Fruit fly (Drosophila melanogaster): ENCODE results near the gene Pdss2.

The Pdss2 gene

dm6 chr3L:21007364-21008254 is 20.1 kb upstream of the Pdss2 start (continued):
- no peak for TF ChIP-seq Optix (GFP tag; IDR thresholded peaks at IDR 0.05)
- no peak for TF ChIP-seq CG8290 (GFP tag; optimal IDR thresholded peaks at IDR 0.05)
- TF ChIP-seq CG8290 (tag; optimal IDR thresholded peaks at IDR 0.05) = peak in 1 of 2 experiments; percentile 43
- no peak for TF ChIP-seq Sry-β (GFP tag; optimal IDR thresholded peaks at IDR 0.05)
- no peak for TF ChIP-seq Atf-2 (GFP tag; optimal IDR thresholded peaks at IDR 0.05)
- TF ChIP-seq ase (GFP tag; IDR thresholded peaks at IDR 0.05) = no peak
- TF ChIP-seq kah (GFP tag; optimal IDR thresholded peaks at IDR 0.05) = no peak
- TF ChIP-seq al (GFP tag; IDR thresholded peaks at IDR 0.05) = no peak
- no peak for TF ChIP-seq tin (GFP tag; optimal IDR thresholded peaks at IDR 0.05)
- TF ChIP-seq CG5245 (GFP tag; optimal IDR thresholded peaks at IDR 0.05) = no peak
- no peak for TF ChIP-seq CG1832 (GFP tag; optimal IDR thresholded peaks at IDR 0.05)
- no peak for TF ChIP-seq CG32532 (GFP tag; IDR thresholded peaks at IDR 0.05)
- TF ChIP-seq inv (GFP tag; IDR thresholded peaks at IDR 0.05; ENCODE audit: partially characterized antibody) = no peak
- no peak for TF ChIP-seq stc (GFP tag; IDR thresholded peaks at IDR 0.05)
- TF ChIP-seq ATbp (GFP tag; optimal IDR thresholded peaks at IDR 0.05) = peak; percentile 67
- TF ChIP-seq CG2129 (GFP tag; IDR thresholded peaks at IDR 0.05; ENCODE audit: partially characterized antibody) = no peak
- TF ChIP-seq Dbx (GFP tag; IDR thresholded peaks at IDR 0.05) = no peak
- TF ChIP-seq Vsx1 (GFP tag; optimal IDR thresholded peaks at IDR 0.05) = no peak
- TF ChIP-seq grn (GFP tag; optimal IDR thresholded peaks at IDR 0.05) = peak; percentile 44
- no peak for TF ChIP-seq eyg (GFP tag; optimal IDR thresholded peaks at IDR 0.05)
- TF ChIP-seq Dll (GFP tag; IDR thresholded peaks at IDR 0.05; ENCODE audit: partially characterized antibody) = no peak
- no peak for TF ChIP-seq ttk (GFP tag; IDR thresholded peaks at IDR 0.05)
- TF ChIP-seq dysf (GFP tag; IDR thresholded peaks at IDR 0.05) = no peak
- no peak for TF ChIP-seq CG17186 (GFP tag; optimal IDR thresholded peaks at IDR 0.05)
- TF ChIP-seq gce (GFP tag; IDR thresholded peaks at IDR 0.05) = 0 out of 3 replicates have a peak, but pooled peaks have one; percentile 9
- no peak for TF ChIP-seq B-H2 (GFP tag; optimal IDR thresholded peaks at IDR 0.05)
- peak; percentile 26 for TF ChIP-seq Ets65A (GFP tag)
- TF ChIP-seq p53 (GFP tag; optimal IDR thresholded peaks at IDR 0.05) = no peak
- no peak for TF ChIP-seq CG4328 (GFP tag; optimal IDR thresholded peaks at IDR 0.05)
- TF ChIP-seq Neu2 (GFP tag; optimal IDR thresholded peaks at IDR 0.05; ENCODE audit: borderline replicate concordance) = no peak
- TF ChIP-seq Scr (GFP tag; IDR thresholded peaks at IDR 0.05; ENCODE audit: partially characterized antibody) = no peak
- peak; percentile 22 for TF ChIP-seq Max (GFP tag; optimal IDR thresholded peaks at IDR 0.05)
- no peak for TF ChIP-seq CG31365 (tag; optimal IDR thresholded peaks at IDR 0.05)
- no peak for TF ChIP-seq Hey (tag; optimal IDR thresholded peaks at IDR 0.05)
- TF ChIP-seq esg (GFP tag; conservative IDR thresholded peaks at IDR 0.05) = no peak
- TF ChIP-seq CG17802 (tag; optimal IDR thresholded peaks at IDR 0.05) = no peak
- no peak for TF ChIP-seq corto (GFP tag; optimal IDR thresholded peaks at IDR 0.05)
- no peak for TF ChIP-seq CHES-1-like (GFP tag; optimal IDR thresholded peaks at IDR 0.05)
- TF ChIP-seq Dek (tag; optimal IDR thresholded peaks at IDR 0.05) = no peak
- TF ChIP-seq dmrt99B (tag; optimal IDR thresholded peaks at IDR 0.05) = no peak
- TF ChIP-seq HLH54F (GFP tag; optimal IDR thresholded peaks at IDR 0.05) = no peak
- no peak for TF ChIP-seq sima (GFP tag; optimal IDR thresholded peaks at IDR 0.05)
- TF ChIP-seq CG10209 (GFP tag; optimal IDR thresholded peaks at IDR 0.05) = peak; percentile 61
- no peak; the same call in 2 of the 3 replicates for TF ChIP-seq CG2199 (GFP tag; IDR thresholded peaks at IDR 0.05)
- no peak for TF ChIP-seq Dip2 (GFP tag; IDR thresholded peaks at IDR 0.05)
- TF ChIP-seq TFAM (GFP tag; optimal IDR thresholded peaks at IDR 0.05) = no peak
- no peak for TF ChIP-seq peb (GFP tag; IDR thresholded peaks at IDR 0.05)
- TF ChIP-seq Oaz (GFP tag; IDR thresholded peaks at IDR 0.05) = no peak
- TF ChIP-seq E2f1 (GFP tag; IDR thresholded peaks at IDR 0.05) = no peak
- TF ChIP-seq bcd (GFP tag; optimal IDR thresholded peaks at IDR 0.05) = no peak
- TF ChIP-seq fru (optimal IDR thresholded peaks at IDR 0.05) = no peak
